Worm (Caenorhabditis elegans): ENCODE data around the gene snf-5.

Gene snf-5

ce11 chrII:12865604-12866003, at the start of gene snf-5:
Gene snf-5 (minus strand): TSS chrII:12865785.
- no peak for TF ChIP-seq mab-9 (GFP tag; IDR thresholded peaks at IDR 0.05)
- TF ChIP-seq elt-2 (tag; optimal IDR thresholded peaks at IDR 0.05), result no peak
- no peak for TF ChIP-seq skn-1 (tag; optimal IDR thresholded peaks at IDR 0.05)
- TF ChIP-seq hlh-17 (GFP tag; optimal IDR thresholded peaks at IDR 0.05; ENCODE audit: borderline replicate concordance), result no peak
- TF ChIP-seq blmp-1 (tag; optimal IDR thresholded peaks at IDR 0.05), result no peak
- TF ChIP-seq efl-1 (optimal IDR thresholded peaks at IDR 0.05), result no peak
- peak in 1 of 2 experiments; percentile 90 for TF ChIP-seq efl-1 (GFP tag; optimal IDR thresholded peaks at IDR 0.05 in 1 of 2)
- no peak for TF ChIP-seq grh-1 (GFP tag; IDR thresholded peaks at IDR 0.05)
- TF ChIP-seq fkh-4 (tag; optimal IDR thresholded peaks at IDR 0.05; ENCODE audit: borderline replicate concordance), result no peak

- no peak for TF ChIP-seq unc-30 (tag; optimal IDR thresholded peaks at IDR 0.05)
- peak; percentile 65 for TF ChIP-seq nhr-47 (tag; optimal IDR thresholded peaks at IDR 0.05)
- no peak for TF ChIP-seq nhr-76 (tag; optimal IDR thresholded peaks at IDR 0.05)
- TF ChIP-seq nhr-237 (tag; optimal IDR thresholded peaks at IDR 0.05), result no peak
- no peak for TF ChIP-seq ceh-63 (GFP tag; optimal IDR thresholded peaks at IDR 0.05)
- no peak for TF ChIP-seq vab-15 (tag; optimal IDR thresholded peaks at IDR 0.05)
- TF ChIP-seq lir-3 (tag; optimal IDR thresholded peaks at IDR 0.05; ENCODE audit: poor library complexity), result peak; percentile 79
- TF ChIP-seq lsy-2 (tag; optimal IDR thresholded peaks at IDR 0.05), result peak; percentile 67 to 68
- TF ChIP-seq egl-13 (tag; optimal IDR thresholded peaks at IDR 0.05), result peak; percentile 54
- TF ChIP-seq zag-1 (tag; optimal IDR thresholded peaks at IDR 0.05), result no peak
- peak; percentile 18 for TF ChIP-seq C16A3.4 (tag; optimal IDR thresholded peaks at IDR 0.05)
- TF ChIP-seq nhr-20 (tag; optimal IDR thresholded peaks at IDR 0.05), result peak; percentile 58
- TF ChIP-seq C34B4.2 (tag; optimal IDR thresholded peaks at IDR 0.05), result no peak
- peak; percentile 87 to 92 (median 90) for TF ChIP-seq dpl-1 (GFP tag; optimal IDR thresholded peaks at IDR 0.05)
- peak; percentile 82 for TF ChIP-seq ceh-90 (tag; optimal IDR thresholded peaks at IDR 0.05)
- no peak for TF ChIP-seq tlp-1 (tag; optimal IDR thresholded peaks at IDR 0.05)
- TF ChIP-seq sup-37 (GFP tag; optimal IDR thresholded peaks at IDR 0.05), result no peak
- peak; percentile 67 for TF ChIP-seq tbx-2 (tag; optimal IDR thresholded peaks at IDR 0.05)
- TF ChIP-seq efl-1 (optimal IDR thresholded peaks at IDR 0.05), result peak; percentile 94 to 95
- TF ChIP-seq efl-1 (GFP tag; optimal IDR thresholded peaks at IDR 0.05 in 1 of 2), result peak; percentile 89 to 99
- no peak for TF ChIP-seq nhr-11 (tag; optimal IDR thresholded peaks at IDR 0.05)
- TF ChIP-seq ama-1 (optimal IDR thresholded peaks at IDR 0.05), result no peak
- no peak for TF ChIP-seq lin-14 (GFP tag; optimal IDR thresholded peaks at IDR 0.05)
- peak; percentile 59 for TF ChIP-seq xbp-1 (tag; optimal IDR thresholded peaks at IDR 0.05)
- no peak for TF ChIP-seq mdl-1 (tag; optimal IDR thresholded peaks at IDR 0.05)
- no peak for TF ChIP-seq egl-27 (tag; optimal IDR thresholded peaks at IDR 0.05)
- no peak for TF ChIP-seq hlh-17 (GFP tag; optimal IDR thresholded peaks at IDR 0.05; ENCODE audit: borderline replicate concordance)
- no peak for TF ChIP-seq unc-130 (tag; optimal IDR thresholded peaks at IDR 0.05)
- TF ChIP-seq ceh-88 (GFP tag; IDR thresholded peaks at IDR 0.05), result no peak
- peak; percentile 8 for TF ChIP-seq lin-13 (GFP tag; optimal IDR thresholded peaks at IDR 0.05)
- peak; percentile 18 for TF ChIP-seq C04F5.9 (tag; optimal IDR thresholded peaks at IDR 0.05)
- no peak for TF ChIP-seq Y116A8C.19 (tag; optimal IDR thresholded peaks at IDR 0.05; ENCODE audit: borderline replicate concordance)
- TF ChIP-seq lin-15B (tag; optimal IDR thresholded peaks at IDR 0.05), result no peak
- peak; percentile 74 for TF ChIP-seq fkh-4 (tag; optimal IDR thresholded peaks at IDR 0.05; ENCODE audit: borderline replicate concordance)
- TF ChIP-seq mep-1 (tag; optimal IDR thresholded peaks at IDR 0.05), result peak; percentile 15
- peak; percentile 85 for TF ChIP-seq nhr-85 (tag)
- no peak for TF ChIP-seq unc-62 (GFP tag; optimal IDR thresholded peaks at IDR 0.05)
- no peak for TF ChIP-seq fos-1 (tag; optimal IDR thresholded peaks at IDR 0.05)
- TF ChIP-seq lin-39 (tag; optimal IDR thresholded peaks at IDR 0.05), result no peak
- TF ChIP-seq lin-35 (GFP tag; optimal IDR thresholded peaks at IDR 0.05), result peak; percentile 88 to 94
- no peak for TF ChIP-seq ces-1 (GFP tag; optimal IDR thresholded peaks at IDR 0.05)
- TF ChIP-seq snpc-4 (tag; optimal IDR thresholded peaks at IDR 0.05), result peak; percentile 17
- TF ChIP-seq nhr-71 (tag; optimal IDR thresholded peaks at IDR 0.05), result peak; percentile 75
- TF ChIP-seq dsc-1 (tag; optimal IDR thresholded peaks at IDR 0.05), result peak; percentile 82
- no peak for TF ChIP-seq ztf-4 (tag; optimal IDR thresholded peaks at IDR 0.05)
- TF ChIP-seq elt-2 (tag; optimal IDR thresholded peaks at IDR 0.05), result peak; percentile 22
- peak; percentile 22 for TF ChIP-seq skn-1 (tag; optimal IDR thresholded peaks at IDR 0.05)
Measured at ce11 chrII:12914514-12915075, 49.0 kb upstream of the snf-5 start, which contains the start of gene F35C5.12. Gene F35C5.12 (minus strand): TSS chrII:12914564.
